Worm (Caenorhabditis elegans) whole organism, L2 larva: Measurements from ENCODE around the gene srx-120.

Experiments used
- ama-1 ChIP-seq: fragments of 150-350 bp; optimal IDR thresholded peaks from 2 replicates; lab custom pipeline; 2018; ENCODE audit warnings: inconsistent platforms
- egl-27 ChIP-seq: sonication (generic microtip); optimal IDR thresholded peaks from 3 replicates; lab custom pipeline; 2017; ENCODE audit warnings: missing biosample characterization, missing genetic modification reagents, missing genetic modification characterization
- elt-3 ChIP-seq: sonication (generic microtip); optimal IDR thresholded peaks from 2 replicates; lab custom pipeline; 2017; ENCODE audit warnings: missing biosample characterization, missing genetic modification characterization
- fos-1 ChIP-seq: fragments of 150-350 bp; optimal IDR thresholded peaks from 2 replicates; lab custom pipeline; 2014; ENCODE audit warnings: missing biosample characterization, missing genetic modification characterization
- lin-39 ChIP-seq: fragments of 150-350 bp; optimal IDR thresholded peaks from 2 replicates; lab custom pipeline; 2014; ENCODE audit warnings: missing biosample characterization, missing genetic modification reagents, missing genetic modification characterization
- lsy-2 ChIP-seq, 2 experiments: fragments of 150-350 bp in 1 of 2; sonication (generic microtip) in 1 of 2; optimal IDR thresholded peaks; 2 replicates each; lab custom pipeline; 2014 to 2017; ENCODE audit warnings: missing biosample characterization in 2 of 2, missing genetic modification characterization in 2 of 2
- nhr-23 ChIP-seq: fragments of 150-350 bp; optimal IDR thresholded peaks from 2 replicates; lab custom pipeline; 2014; ENCODE audit warnings: missing biosample characterization, missing genetic modification reagents, missing genetic modification characterization
- nhr-237 ChIP-seq: fragments of 150-350 bp; optimal IDR thresholded peaks from 2 replicates; lab custom pipeline; 2014; ENCODE audit warnings: missing biosample characterization, missing genetic modification characterization
- nhr-25 ChIP-seq: fragments of 150-350 bp; sonication (generic microtip); optimal IDR thresholded peaks from 3 replicates; lab custom pipeline; 2014; ENCODE audit warnings: missing biosample characterization, missing genetic modification characterization
- skn-1 ChIP-seq: sonication (generic microtip); optimal IDR thresholded peaks from 2 replicates; lab custom pipeline; 2017; ENCODE audit warnings: missing biosample characterization, missing genetic modification characterization
- unc-62 ChIP-seq: fragments of 150-350 bp; optimal IDR thresholded peaks from 2 replicates; lab custom pipeline; 2014; ENCODE audit warnings: missing biosample characterization, missing genetic modification reagents, missing genetic modification characterization
- ztf-11 ChIP-seq: sonication (generic microtip); optimal IDR thresholded peaks from 2 replicates; lab custom pipeline; 2017; ENCODE audit warnings: missing biosample characterization, missing genetic modification characterization
- ztf-4 ChIP-seq: fragments of 150-350 bp; optimal IDR thresholded peaks from 2 replicates; lab custom pipeline; 2014; ENCODE audit warnings: missing biosample characterization, missing genetic modification characterization

ce11 chrII:12565851-12566250, 34.8 kb downstream of the srx-120 start, which contains the start of gene F49C5.7:
- no peak for TF ChIP-seq fos-1 (tag; lab: Kevin White, UChicago)
- no peak for TF ChIP-seq egl-27
- no peak for TF ChIP-seq ztf-4
- no peak for TF ChIP-seq lin-39 (tag; lab: Kevin White, UChicago)
- no peak for TF ChIP-seq lsy-2 (tag; optimal IDR thresholded peaks at IDR 0.05; lab: Kevin White, UChicago)
- TF ChIP-seq elt-3 (tag; lab: Kevin White, UChicago) = no peak
- no peak for TF ChIP-seq nhr-23 (tag; lab: Kevin White, UChicago)
- no peak for TF ChIP-seq unc-62
- TF ChIP-seq ama-1 (lab: Kevin White, UChicago) = no peak
- TF ChIP-seq ztf-11 (tag; lab: Kevin White, UChicago) = no peak
- no peak for TF ChIP-seq nhr-25 (tag; lab: Kevin White, UChicago)
- no peak for TF ChIP-seq nhr-237 (tag; lab: Kevin White, UChicago)
- TF ChIP-seq skn-1 = no peak
